Worm (Caenorhabditis elegans) whole organism, young adult: ENCODE measurements around the gene saeg-1.

Experiments
- B0019.2 ChIP-seq: fragments of 200-800 bp; sonication (Bioruptor generic); conservative IDR thresholded peaks from 2 replicates; pipeline ENCODE4 v1.3.6; 2022; ENCODE audit warnings: missing genetic modification reagents, missing genetic modification characterization, missing compliant biosample characterization
- C17E4.6 ChIP-seq: fragments of 200-800 bp; sonication (Bioruptor generic); IDR thresholded peaks from 2 replicates; pipeline ENCODE4 v1.3.6; 2022; ENCODE audit warnings: missing genetic modification reagents, missing genetic modification characterization, missing compliant biosample characterization
- F39B2.1 ChIP-seq: fragments of 200-800 bp; sonication (Bioruptor generic); IDR thresholded peaks from 2 replicates; pipeline ENCODE4 v1.3.6; 2022; ENCODE audit warnings: missing genetic modification reagents, missing genetic modification characterization, missing compliant biosample characterization
- F55B11.4 ChIP-seq: sonication (generic microtip); optimal IDR thresholded peaks from 2 replicates; lab custom pipeline; 2016; ENCODE audit warnings: missing compliant biosample characterization, missing genetic modification characterization, borderline replicate concordance; ENCODE audit not compliant: insufficient read depth
- K11D2.4 ChIP-seq: fragments of 200-800 bp; sonication (Bioruptor generic); IDR thresholded peaks from 2 replicates; pipeline ENCODE4 v1.3.6; 2022; ENCODE audit warnings: missing genetic modification reagents, missing genetic modification characterization, missing compliant biosample characterization
- K12H6.12 ChIP-seq: fragments of 200-800 bp; sonication (Bioruptor generic); optimal IDR thresholded peaks from 2 replicates; lab custom pipeline; 2018; ENCODE audit warnings: mild to moderate bottlenecking, missing genetic modification characterization, missing compliant biosample characterization
- T07F8.4 ChIP-seq: sonication (generic microtip); optimal IDR thresholded peaks from 2 replicates; lab custom pipeline; 2016; ENCODE audit warnings: mild to moderate bottlenecking, missing genetic modification characterization, moderate library complexity, missing compliant biosample characterization
- Y67H2A.10 ChIP-seq: fragments of 200-800 bp; sonication (Bioruptor generic); conservative IDR thresholded peaks from 2 replicates; pipeline ENCODE4 v1.3.6; 2022; ENCODE audit warnings: missing genetic modification reagents, missing genetic modification characterization, missing compliant biosample characterization
- Y79H2A.3 ChIP-seq: fragments of 200-800 bp; sonication (Bioruptor generic); conservative IDR thresholded peaks from 2 replicates; pipeline ENCODE4 v1.3.6; 2022; ENCODE audit warnings: missing genetic modification reagents, missing genetic modification characterization, missing compliant biosample characterization
- aptf-3 ChIP-seq: fragments of 200-800 bp; sonication (Bioruptor generic); IDR thresholded peaks from 2 replicates; pipeline ENCODE4 v1.3.6; 2022; ENCODE audit warnings: missing genetic modification characterization, missing compliant biosample characterization
- attf-3 ChIP-seq: fragments of 200-800 bp; sonication (Bioruptor generic); conservative IDR thresholded peaks from 2 replicates; pipeline ENCODE4 v1.3.6; 2022; ENCODE audit warnings: missing genetic modification reagents, missing genetic modification characterization, missing compliant biosample characterization
- bed-1 ChIP-seq: fragments of 200-800 bp; sonication (Bioruptor generic); IDR thresholded peaks from 2 replicates; pipeline ENCODE4 v1.3.6; 2022; ENCODE audit warnings: missing genetic modification reagents, missing genetic modification characterization, missing compliant biosample characterization
- bed-2 ChIP-seq: fragments of 200-800 bp; sonication (Bioruptor generic); IDR thresholded peaks from 2 replicates; pipeline ENCODE4 v1.3.6; 2022; ENCODE audit warnings: missing genetic modification reagents, missing genetic modification characterization, missing compliant biosample characterization
- cebp-1 ChIP-seq, 2 experiments: fragments of 200-800 bp in 1 of 2; sonication (Bioruptor generic) in 1 of 2; sonication (generic microtip) in 1 of 2; IDR thresholded peaks in 1 of 2; optimal IDR thresholded peaks in 1 of 2; 2 replicates each; pipeline versions ENCODE4 v1.3.6 to Lab custom; 2017 to 2022; ENCODE audit warnings: missing compliant biosample characterization in 2 of 2, missing genetic modification characterization in 2 of 2, mild to moderate bottlenecking in 1 of 2, missing genetic modification reagents in 1 of 2, moderate library complexity in 1 of 2
- ceh-40 ChIP-seq: fragments of 200-800 bp; sonication (Bioruptor generic); IDR thresholded peaks from 2 replicates; pipeline ENCODE4 v1.3.6; 2022; ENCODE audit warnings: missing genetic modification characterization, missing compliant biosample characterization
- ceh-58 ChIP-seq: fragments of 200-800 bp; sonication (Bioruptor generic); IDR thresholded peaks from 2 replicates; pipeline ENCODE4 v1.3.6; 2022; ENCODE audit warnings: missing genetic modification characterization, missing compliant biosample characterization
- ceh-91 ChIP-seq: fragments of 200-800 bp; sonication (Bioruptor generic); IDR thresholded peaks from 2 replicates; pipeline ENCODE4 v1.3.6; 2022; ENCODE audit warnings: missing genetic modification reagents, missing genetic modification characterization, missing compliant biosample characterization
- efl-1 ChIP-seq: fragments of 150-350 bp; optimal IDR thresholded peaks from 2 replicates; lab custom pipeline; 2014; ENCODE audit warnings: missing biosample characterization, missing genetic modification reagents, missing genetic modification characterization
- ekl-4 ChIP-seq: fragments of 200-800 bp; sonication (Bioruptor generic); IDR thresholded peaks from 2 replicates; pipeline ENCODE4 v1.3.6; 2022; ENCODE audit warnings: missing genetic modification reagents, missing genetic modification characterization, missing compliant biosample characterization
- ets-4 ChIP-seq: fragments of 200-800 bp; sonication (Bioruptor generic); optimal IDR thresholded peaks from 2 replicates; lab custom pipeline; 2018; ENCODE audit warnings: mild to moderate bottlenecking, missing genetic modification characterization, missing compliant biosample characterization
- hlh-12 ChIP-seq: sonication (generic microtip); optimal IDR thresholded peaks from 2 replicates; lab custom pipeline; 2016; ENCODE audit warnings: missing genetic modification characterization, missing compliant biosample characterization
- hlh-26 ChIP-seq: fragments of 200-800 bp; sonication (Bioruptor generic); conservative IDR thresholded peaks from 2 replicates; pipeline ENCODE4 v1.3.6; 2022; ENCODE audit warnings: missing genetic modification reagents, missing genetic modification characterization, missing compliant biosample characterization
- let-526 ChIP-seq: fragments of 200-800 bp; sonication (Bioruptor generic); IDR thresholded peaks from 2 replicates; pipeline ENCODE4 v1.3.6; 2022; ENCODE audit warnings: missing genetic modification reagents, missing genetic modification characterization, missing compliant biosample characterization
- lin-35 ChIP-seq, 3 experiments: fragments of 150-350 bp in 2 of 3; sonication (generic microtip) in 1 of 3; optimal IDR thresholded peaks; 2 replicates each; lab custom pipeline; 2014 to 2018; ENCODE audit warnings: missing biosample characterization in 3 of 3, missing genetic modification characterization in 3 of 3, missing genetic modification reagents in 3 of 3
- lir-1 ChIP-seq: fragments of 200-800 bp; sonication (Bioruptor generic); conservative IDR thresholded peaks from 2 replicates; pipeline ENCODE4 v1.3.6; 2022; ENCODE audit warnings: missing genetic modification reagents, missing genetic modification characterization, missing compliant biosample characterization
- lsl-1 ChIP-seq: fragments of 200-800 bp; sonication (Bioruptor generic); optimal IDR thresholded peaks from 2 replicates; lab custom pipeline; 2018; ENCODE audit warnings: mild to moderate bottlenecking, missing genetic modification characterization, moderate library complexity, missing compliant biosample characterization
- lsy-27 ChIP-seq: sonication (generic microtip); optimal IDR thresholded peaks from 2 replicates; lab custom pipeline; 2017; ENCODE audit warnings: missing genetic modification characterization, mild to moderate bottlenecking, missing compliant biosample characterization, antibody characterized with exemption, missing genotype, borderline replicate concordance; ENCODE audit not compliant: insufficient read depth
- madf-10 ChIP-seq: sonication (generic microtip); optimal IDR thresholded peaks from 2 replicates; lab custom pipeline; 2016; ENCODE audit warnings: mild to moderate bottlenecking, missing genetic modification characterization, missing compliant biosample characterization
- madf-6 ChIP-seq: fragments of 200-800 bp; sonication (Bioruptor generic); IDR thresholded peaks from 2 replicates; pipeline ENCODE4 v1.3.6; 2022; ENCODE audit warnings: missing genetic modification reagents, missing genetic modification characterization, missing compliant biosample characterization
- madf-8 ChIP-seq: fragments of 200-800 bp; sonication (Bioruptor generic); conservative IDR thresholded peaks from 2 replicates; pipeline ENCODE4 v1.3.6; 2022; ENCODE audit warnings: missing genetic modification reagents, missing genetic modification characterization, missing compliant biosample characterization
- mel-28 ChIP-seq: sonication (generic microtip); optimal IDR thresholded peaks from 2 replicates; lab custom pipeline; 2016; ENCODE audit warnings: borderline replicate concordance, mild to moderate bottlenecking, missing genetic modification characterization, missing compliant biosample characterization
- mxl-1 ChIP-seq: sonication (generic microtip); optimal IDR thresholded peaks from 2 replicates; lab custom pipeline; 2016; ENCODE audit warnings: missing genetic modification characterization, missing compliant biosample characterization
- nfyb-1 ChIP-seq: fragments of 200-800 bp; sonication (Bioruptor generic); IDR thresholded peaks from 2 replicates; pipeline ENCODE4 v1.3.6; 2022; ENCODE audit warnings: missing genetic modification reagents, missing genetic modification characterization, missing compliant biosample characterization
- nhr-120 ChIP-seq: fragments of 200-800 bp; sonication (Bioruptor generic); IDR thresholded peaks from 2 replicates; pipeline ENCODE4 v1.3.6; 2022; ENCODE audit warnings: missing genetic modification characterization, missing compliant biosample characterization
- nhr-27 ChIP-seq: fragments of 200-800 bp; sonication (Bioruptor generic); optimal IDR thresholded peaks from 2 replicates; lab custom pipeline; 2018; ENCODE audit warnings: mild to moderate bottlenecking, missing genetic modification characterization, moderate library complexity, missing compliant biosample characterization
- nhr-80 ChIP-seq: sonication (generic microtip); optimal IDR thresholded peaks from 2 replicates; lab custom pipeline; 2016; ENCODE audit warnings: missing genetic modification characterization, missing compliant biosample characterization
- nhr-90 ChIP-seq: sonication (generic microtip); optimal IDR thresholded peaks from 2 replicates; lab custom pipeline; 2016; ENCODE audit warnings: missing genotype, mild to moderate bottlenecking, missing genetic modification characterization, missing compliant biosample characterization
- pha-4 ChIP-seq: fragments of 150-350 bp; sonication (generic microtip); optimal IDR thresholded peaks from 2 replicates; lab custom pipeline; 2014; ENCODE audit warnings: missing biosample characterization, missing genetic modification reagents, missing genetic modification characterization
- repo-1 ChIP-seq: sonication (generic microtip); optimal IDR thresholded peaks from 2 replicates; lab custom pipeline; 2017; ENCODE audit warnings: mild to moderate bottlenecking, missing genetic modification characterization, missing compliant biosample characterization
- snpc-3.4 ChIP-seq: sonication (generic microtip); optimal IDR thresholded peaks from 2 replicates; lab custom pipeline; 2017; ENCODE audit warnings: missing genetic modification characterization, mild to moderate bottlenecking, missing compliant biosample characterization, antibody characterized with exemption, moderate library complexity, missing genotype, missing genetic modification reagents
- sptf-2 ChIP-seq: fragments of 200-800 bp; sonication (Bioruptor generic); optimal IDR thresholded peaks from 2 replicates; lab custom pipeline; 2018; ENCODE audit warnings: mild to moderate bottlenecking, missing genetic modification characterization, missing compliant biosample characterization
- tbx-9 ChIP-seq: sonication (generic microtip); optimal IDR thresholded peaks from 2 replicates; lab custom pipeline; 2016; ENCODE audit warnings: borderline replicate concordance, missing genetic modification characterization, inconsistent platforms, missing compliant biosample characterization
- unc-130 ChIP-seq: sonication (generic microtip); optimal IDR thresholded peaks from 2 replicates; lab custom pipeline; 2016; ENCODE audit warnings: missing genetic modification reagents, missing genetic modification characterization, missing compliant biosample characterization
- unc-62 ChIP-seq: fragments of 150-350 bp; optimal IDR thresholded peaks from 2 replicates; lab custom pipeline; 2014; ENCODE audit warnings: missing biosample characterization, missing genetic modification reagents, missing genetic modification characterization
- ztf-18 ChIP-seq: sonication (generic microtip); optimal IDR thresholded peaks from 2 replicates; lab custom pipeline; 2016; ENCODE audit warnings: missing genotype, mild to moderate bottlenecking, missing genetic modification characterization, missing compliant biosample characterization
- ztf-26 ChIP-seq: sonication (generic microtip); optimal IDR thresholded peaks from 2 replicates; lab custom pipeline; 2017; ENCODE audit warnings: missing genetic modification characterization, missing compliant biosample characterization
- ztf-3 ChIP-seq: fragments of 200-800 bp; sonication (Bioruptor generic); optimal IDR thresholded peaks from 2 replicates; lab custom pipeline; 2018; ENCODE audit warnings: mild to moderate bottlenecking, missing genetic modification characterization, missing compliant biosample characterization
- ztf-6 ChIP-seq: fragments of 200-800 bp; sonication (Bioruptor generic); IDR thresholded peaks from 2 replicates; pipeline ENCODE4 v1.3.6; 2022; ENCODE audit warnings: missing genetic modification reagents, missing genetic modification characterization, missing compliant biosample characterization

Gene saeg-1

ce11 chrV:10897172-10897571 lies 31.7 kb upstream of the saeg-1 start (continued):
- TF ChIP-seq ztf-3 (GFP tag; lab: Kevin White, UChicago) (peak; percentile 94), T07F8.4 (tag; lab: Kevin White, UChicago) (peak; percentile 81), ztf-6 (GFP tag; lab: Robert Waterston, UW) (peak; percentile 91), Y67H2A.10 (GFP tag; lab: Robert Waterston, UW) (peak; percentile 91), mel-28 (peak; percentile 1), hlh-12 (tag; lab: Kevin White, UChicago) (no peak), lsy-27 (tag; lab: Kevin White, UChicago) (no peak), K12H6.12 (tag; lab: Kevin White, UChicago) (peak; percentile 97), C17E4.6 (GFP tag; lab: Robert Waterston, UW) (peak; percentile 94), nhr-80 (tag; lab: Kevin White, UChicago) (peak; percentile 99), hlh-26 (no peak), pha-4 (peak; percentile 99), ztf-18 (tag; lab: Kevin White, UChicago) (peak; percentile 85), tbx-9 (no peak), cebp-1 (GFP tag; IDR thresholded peaks at IDR 0.05; lab: Robert Waterston, UW) (peak; percentile 72; the same call in 1 of the 2 replicates), cebp-1 (tag; optimal IDR thresholded peaks at IDR 0.05; lab: Kevin White, UChicago) (peak; percentile 93), sptf-2 (GFP tag; lab: Kevin White, UChicago) (peak; percentile 65), Y79H2A.3 (GFP tag; lab: Robert Waterston, UW) (peak; percentile 88; the same call in 1 of the 2 replicates), F39B2.1 (GFP tag; lab: Robert Waterston, UW) (peak; percentile 94), F55B11.4 (tag; lab: Kevin White, UChicago) (no peak), ztf-26 (tag; lab: Kevin White, UChicago) (peak; percentile 94), nhr-27 (tag; lab: Kevin White, UChicago) (peak; percentile 70), unc-62 (GFP tag; lab: Kevin White, UChicago) (peak; percentile 81), lir-1 (GFP tag; lab: Robert Waterston, UW) (peak; percentile 90), nhr-90 (peak; percentile 96), nhr-120 (GFP tag; lab: Robert Waterston, UW) (0 out of 2 replicates have a peak, but pooled peaks have one; percentile 69), nfyb-1 (peak; percentile 98), ceh-91 (GFP tag; lab: Robert Waterston, UW) (peak; percentile 95), ceh-58 (GFP tag; lab: Robert Waterston, UW) (0 out of 2 replicates have a peak, but pooled peaks have one; percentile 33), aptf-3 (GFP tag; lab: Robert Waterston, UW) (0 out of 2 replicates have a peak, but pooled peaks have one; percentile 55), ceh-40 (GFP tag; lab: Robert Waterston, UW) (peak; percentile 87), attf-3 (GFP tag; lab: Robert Waterston, UW) (peak; percentile 83), efl-1 (peak; percentile 98), snpc-3.4 (peak; percentile 92), K11D2.4 (GFP tag; lab: Robert Waterston, UW) (peak; percentile 96), madf-8 (GFP tag; lab: Robert Waterston, UW) (peak; percentile 80), bed-2 (GFP tag; lab: Robert Waterston, UW) (peak; percentile 81; the same call in 1 of the 2 replicates), lsl-1 (GFP tag; lab: Kevin White, UChicago) (peak; percentile 87), let-526 (GFP tag; lab: Robert Waterston, UW) (peak; percentile 95), madf-10 (peak; percentile 95), B0019.2 (GFP tag; lab: Robert Waterston, UW) (peak; percentile 87), ekl-4 (GFP tag; lab: Robert Waterston, UW) (peak; percentile 97), lin-35 (GFP tag; optimal IDR thresholded peaks at IDR 0.05; lab: Kevin White, UChicago) (peak; percentile 94 to 99 (median 99)), mxl-1 (tag; lab: Kevin White, UChicago) (no peak), unc-130 (GFP tag; lab: Kevin White, UChicago) (peak; percentile 96), repo-1 (tag; lab: Kevin White, UChicago) (peak; percentile 93), ets-4 (peak; percentile 96), bed-1 (peak; percentile 95), madf-6 (GFP tag; lab: Robert Waterston, UW) (peak; percentile 94)
